Fruit fly (Drosophila melanogaster) whole organism, embryonic: ENCODE data around the gene Mdh2.

Experiments
- Aef1 ChIP-seq: fragments of 200-800 bp; sonication (Bioruptor generic); IDR thresholded peaks from 3 replicates; pipeline ENCODE4 v1.3.6; 2022; ENCODE audit warnings: missing biosample characterization, missing genetic modification characterization
- Antp ChIP-seq: fragments of 200-800 bp; sonication (Bioruptor generic); optimal IDR thresholded peaks from 3 replicates; lab custom pipeline; 2016; ENCODE audit warnings: missing biosample characterization, missing genetic modification characterization
- Atf3 ChIP-seq: fragments of 200-800 bp; sonication (Bioruptor generic); optimal IDR thresholded peaks from 3 replicates; lab custom pipeline; 2016; ENCODE audit warnings: missing biosample characterization, missing genetic modification characterization
- BEAF-32 ChIP-seq: fragments of 200-800 bp; sonication (Bioruptor generic); optimal IDR thresholded peaks from 3 replicates; lab custom pipeline; 2017; ENCODE audit warnings: missing biosample characterization, missing genetic modification characterization, mild to moderate bottlenecking, moderate library complexity, missing genetic modification reagents
- CG10274 ChIP-seq: fragments of 200-800 bp; sonication (Bioruptor generic); optimal IDR thresholded peaks from 3 replicates; lab custom pipeline; 2017; ENCODE audit warnings: missing biosample characterization, mild to moderate bottlenecking, missing genetic modification characterization
- CG11456 ChIP-seq: fragments of 200-800 bp; sonication (Bioruptor generic); IDR thresholded peaks from 3 replicates; pipeline ENCODE4 v1.3.6; 2022; ENCODE audit warnings: missing biosample characterization, missing genetic modification characterization
- CG13123 ChIP-seq: fragments of 200-800 bp; sonication (Bioruptor generic); optimal IDR thresholded peaks from 2 replicates; lab custom pipeline; 2016; ENCODE audit warnings: missing biosample characterization, missing genetic modification characterization
- CG13424 ChIP-seq: fragments of 200-800 bp; sonication (Bioruptor generic); optimal IDR thresholded peaks from 2 replicates; lab custom pipeline; 2019; ENCODE audit warnings: missing biosample characterization, mild to moderate bottlenecking, missing genetic modification characterization, moderate library complexity
- CG13775 ChIP-seq: fragments of 200-800 bp; sonication (Bioruptor generic); optimal IDR thresholded peaks from 3 replicates; lab custom pipeline; 2017; ENCODE audit warnings: missing biosample characterization, mild to moderate bottlenecking, missing genetic modification characterization
- CG15269 ChIP-seq: fragments of 200-800 bp; sonication (Bioruptor generic); optimal IDR thresholded peaks from 2 replicates; lab custom pipeline; 2018; ENCODE audit warnings: missing biosample characterization, mild to moderate bottlenecking, missing genetic modification characterization, moderate library complexity
- CG1529 ChIP-seq: fragments of 200-800 bp; sonication (Bioruptor generic); optimal IDR thresholded peaks from 3 replicates; lab custom pipeline; 2018; ENCODE audit warnings: missing biosample characterization, missing genetic modification characterization
- CG15514 ChIP-seq: fragments of 200-800 bp; sonication (Bioruptor generic); optimal IDR thresholded peaks from 3 replicates; lab custom pipeline; 2017; ENCODE audit warnings: missing biosample characterization, missing genetic modification characterization, mild to moderate bottlenecking, moderate library complexity, missing genetic modification reagents
- CG17186 ChIP-seq: fragments of 200-800 bp; sonication (Bioruptor generic); optimal IDR thresholded peaks from 3 replicates; lab custom pipeline; 2017; ENCODE audit warnings: missing biosample characterization, missing genetic modification reagents, missing genetic modification characterization
- CG30020 ChIP-seq: fragments of 200-800 bp; optimal IDR thresholded peaks from 2 replicates; lab custom pipeline; 2019; ENCODE audit warnings: missing biosample characterization, mild to moderate bottlenecking, missing genetic modification characterization, moderate library complexity
- CG5180 ChIP-seq: fragments of 200-800 bp; sonication (Bioruptor generic); optimal IDR thresholded peaks from 3 replicates; lab custom pipeline; 2017; ENCODE audit warnings: missing biosample characterization, missing genetic modification characterization, mild to moderate bottlenecking, moderate library complexity, missing genetic modification reagents
- CG5953 ChIP-seq: fragments of 200-800 bp; sonication (Bioruptor generic); IDR thresholded peaks from 2 replicates; pipeline ENCODE4 v1.3.6; 2022; ENCODE audit warnings: missing biosample characterization, missing genetic modification characterization
- CG8359 ChIP-seq: fragments of 200-800 bp; sonication (Bioruptor generic); optimal IDR thresholded peaks from 2 replicates; lab custom pipeline; 2017; ENCODE audit warnings: missing biosample characterization, mild to moderate bottlenecking, missing genetic modification characterization, borderline replicate concordance
- Camta ChIP-seq: fragments of 200-800 bp; sonication (Bioruptor generic); optimal IDR thresholded peaks from 2 replicates; lab custom pipeline; 2016; ENCODE audit warnings: missing biosample characterization, missing genetic modification characterization
- Dip3 ChIP-seq: fragments of 200-800 bp; sonication (Bioruptor generic); optimal IDR thresholded peaks from 3 replicates; lab custom pipeline; 2016; ENCODE audit warnings: missing biosample characterization, missing genetic modification characterization
- Dp ChIP-seq: fragments of 200-800 bp; sonication (Bioruptor generic); optimal IDR thresholded peaks from 2 replicates; lab custom pipeline; 2018; ENCODE audit warnings: missing biosample characterization, mild to moderate bottlenecking, missing genetic modification characterization, moderate library complexity
- Dref ChIP-seq: fragments of 200-800 bp; sonication (Bioruptor generic); IDR thresholded peaks from 2 replicates; pipeline ENCODE4 v1.3.6; 2022; ENCODE audit warnings: missing biosample characterization, missing genetic modification characterization
- Eip74EF ChIP-seq, 2 experiments: fragments of 200-800 bp in 1 of 2; fragments of >200 bp in 1 of 2; sonication (Bioruptor generic) in 1 of 2; optimal IDR thresholded peaks; 2 replicates each; lab custom pipeline; 2017 to 2019; ENCODE audit warnings: missing biosample characterization in 2 of 2, missing genetic modification characterization in 2 of 2, mild to moderate bottlenecking in 1 of 2, moderate library complexity in 1 of 2
- GATAe ChIP-seq: fragments of 200-800 bp; sonication (Bioruptor generic); conservative IDR thresholded peaks from 2 replicates; pipeline ENCODE4 v1.3.6; 2022; ENCODE audit warnings: missing biosample characterization, missing genetic modification characterization
- H2.0 ChIP-seq: fragments of 200-800 bp; sonication (Bioruptor generic); IDR thresholded peaks from 2 replicates; pipeline ENCODE4 v1.3.6; 2022; ENCODE audit warnings: missing biosample characterization, missing genetic modification characterization
- HmgD ChIP-seq: fragments of 200-800 bp; sonication (Bioruptor generic); optimal IDR thresholded peaks from 3 replicates; lab custom pipeline; 2016; ENCODE audit warnings: missing biosample characterization, missing genetic modification characterization
- Lim3 ChIP-seq: fragments of 200-800 bp; sonication (Bioruptor generic); IDR thresholded peaks from 2 replicates; pipeline ENCODE4 v1.3.6; 2022; ENCODE audit warnings: missing biosample characterization, missing genetic modification characterization
- Myb ChIP-seq: fragments of 200-800 bp; sonication (Bioruptor generic); optimal IDR thresholded peaks from 2 replicates; lab custom pipeline; 2016; ENCODE audit warnings: missing biosample characterization, missing genetic modification characterization
- NK7.1 ChIP-seq: fragments of 200-800 bp; sonication (Bioruptor generic); optimal IDR thresholded peaks from 3 replicates; lab custom pipeline; 2016; ENCODE audit warnings: missing biosample characterization, missing genetic modification characterization
- Pdp1 ChIP-seq, 2 experiments: fragments of 200-800 bp; sonication (Bioruptor generic); optimal IDR thresholded peaks; 3 replicates each; lab custom pipeline; 2016; ENCODE audit warnings: missing biosample characterization in 2 of 2, missing genetic modification characterization in 2 of 2, mild to moderate bottlenecking in 1 of 2, moderate library complexity in 1 of 2
- Scr ChIP-seq: fragments of 200-800 bp; sonication (Bioruptor generic); IDR thresholded peaks from 2 replicates; pipeline ENCODE4 v1.3.6; 2022; ENCODE audit warnings: missing biosample characterization, missing genetic modification characterization; ENCODE audit not compliant: partially characterized antibody
- Spps ChIP-seq: fragments of 200-800 bp; sonication (Bioruptor generic); optimal IDR thresholded peaks from 2 replicates; lab custom pipeline; 2018; ENCODE audit warnings: missing biosample characterization, mild to moderate bottlenecking, missing genetic modification characterization
- Sry-δ ChIP-seq: fragments of 200-800 bp; sonication (Bioruptor generic); optimal IDR thresholded peaks from 2 replicates; lab custom pipeline; 2016; ENCODE audit warnings: missing biosample characterization, missing genetic modification characterization
- ase ChIP-seq: fragments of 200-800 bp; sonication (Bioruptor generic); IDR thresholded peaks from 3 replicates; pipeline ENCODE4 v1.3.6; 2022; ENCODE audit warnings: missing biosample characterization, missing genetic modification characterization
- fru ChIP-seq: fragments of >200 bp; optimal IDR thresholded peaks from 2 replicates; lab custom pipeline; 2017
- fu2 ChIP-seq: fragments of 200-800 bp; sonication (Bioruptor generic); optimal IDR thresholded peaks from 2 replicates; lab custom pipeline; 2016; ENCODE audit warnings: missing biosample characterization, missing genetic modification characterization
- hbn ChIP-seq: fragments of 200-800 bp; sonication (Bioruptor generic); IDR thresholded peaks from 2 replicates; pipeline ENCODE4 v1.3.6; 2022; ENCODE audit warnings: missing biosample characterization, missing genetic modification characterization; ENCODE audit not compliant: partially characterized antibody
- insv ChIP-seq, 2 experiments: fragments of 200-800 bp; sonication (Bioruptor generic); optimal IDR thresholded peaks; 3 replicates each; lab custom pipeline; 2016 to 2018; ENCODE audit warnings: missing biosample characterization in 2 of 2, missing genetic modification characterization in 2 of 2
- jigr1 ChIP-seq: fragments of 200-800 bp; sonication (Bioruptor generic); IDR thresholded peaks from 3 replicates; pipeline ENCODE4 v1.3.6; 2022; ENCODE audit warnings: missing biosample characterization, missing genetic modification characterization
- lbe ChIP-seq: fragments of 200-800 bp; sonication (Bioruptor generic); optimal IDR thresholded peaks from 2 replicates; lab custom pipeline; 2016; ENCODE audit warnings: missing biosample characterization, mild to moderate bottlenecking, missing genetic modification characterization
- mam ChIP-seq: fragments of 200-800 bp; sonication (Bioruptor generic); optimal IDR thresholded peaks from 3 replicates; lab custom pipeline; 2016; ENCODE audit warnings: missing biosample characterization, missing genetic modification characterization
- mld ChIP-seq: fragments of 200-800 bp; sonication (Bioruptor generic); IDR thresholded peaks from 3 replicates; pipeline ENCODE4 v1.3.6; 2022; ENCODE audit warnings: missing biosample characterization, missing genetic modification characterization; ENCODE audit not compliant: partially characterized antibody
- odd ChIP-seq: fragments of 200-800 bp; sonication (Bioruptor generic); optimal IDR thresholded peaks from 2 replicates; lab custom pipeline; 2017; ENCODE audit warnings: missing biosample characterization, mild to moderate bottlenecking, missing genetic modification characterization
- pnt ChIP-seq: fragments of 200-800 bp; sonication (Bioruptor generic); optimal IDR thresholded peaks from 3 replicates; lab custom pipeline; 2016; ENCODE audit warnings: missing biosample characterization, missing genetic modification characterization
- prd ChIP-seq, 3 experiments: fragments of >200 bp in 2 of 3; fragments of 200-800 bp in 1 of 3; sonication (Bioruptor generic) in 1 of 3; optimal IDR thresholded peaks in 2 of 3; IDR thresholded peaks in 1 of 3; 2 replicates in 2 of 3; 3 replicates in 1 of 3; pipeline versions ENCODE4 v1.3.6 to Lab custom; 2017 to 2022; ENCODE audit warnings: missing biosample characterization in 1 of 3, missing genetic modification characterization in 1 of 3
- pzg ChIP-seq: fragments of 200-800 bp; sonication (Bioruptor generic); optimal IDR thresholded peaks from 3 replicates; lab custom pipeline; 2018; ENCODE audit warnings: missing biosample characterization, mild to moderate bottlenecking, missing genetic modification characterization, moderate library complexity
- ranshi ChIP-seq: fragments of 200-800 bp; sonication (Bioruptor generic); IDR thresholded peaks from 2 replicates; pipeline ENCODE4 v1.3.6; 2022; ENCODE audit warnings: missing biosample characterization, missing genetic modification characterization
- rib ChIP-seq: fragments of 200-800 bp; sonication (Bioruptor generic); IDR thresholded peaks from 2 replicates; pipeline ENCODE4 v1.3.6; 2022; ENCODE audit warnings: missing biosample characterization, missing genetic modification characterization
- salm ChIP-seq: fragments of 200-800 bp; sonication (Bioruptor generic); optimal IDR thresholded peaks from 2 replicates; lab custom pipeline; 2018; ENCODE audit warnings: missing biosample characterization, mild to moderate bottlenecking, missing genetic modification characterization
- sd ChIP-seq: fragments of 200-800 bp; sonication (Bioruptor generic); optimal IDR thresholded peaks from 3 replicates; lab custom pipeline; 2018; ENCODE audit warnings: missing biosample characterization, mild to moderate bottlenecking, missing genetic modification characterization, moderate library complexity
- sens-2 ChIP-seq: fragments of 200-800 bp; sonication (Bioruptor generic); IDR thresholded peaks from 2 replicates; pipeline ENCODE4 v1.3.6; 2022; ENCODE audit warnings: missing biosample characterization, missing genetic modification characterization
- usp ChIP-seq: fragments of >200 bp; optimal IDR thresholded peaks from 2 replicates; lab custom pipeline; 2017; ENCODE audit warnings: missing biosample characterization, missing genetic modification characterization
- yki ChIP-seq: fragments of >200 bp; optimal IDR thresholded peaks from 3 replicates; lab custom pipeline; 2018

Gene Mdh2

DNA sequence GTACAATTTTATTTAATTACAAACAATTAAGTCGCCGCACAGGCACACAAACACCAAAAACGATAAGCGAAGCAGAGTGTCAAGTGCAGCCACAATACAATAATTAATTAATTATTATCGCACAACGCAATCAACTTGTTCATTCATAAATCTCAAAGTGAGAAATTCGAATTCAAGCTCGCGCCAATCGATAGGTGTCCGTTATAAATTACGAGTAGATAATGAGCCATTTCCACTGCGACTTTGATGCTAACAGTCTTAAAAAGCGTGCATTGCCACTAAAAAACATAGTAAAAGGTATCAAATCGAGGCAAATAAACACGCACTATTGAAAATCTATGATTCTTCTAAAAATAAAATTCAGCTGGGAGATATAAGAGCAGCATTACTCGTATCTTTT, 4.0 kb downstream of the Mdh2 start (continued):
- TF ChIP-seq HmgD = no peak
- TF ChIP-seq salm (tag; lab: Kevin White, UChicago) = no peak
- TF ChIP-seq Atf3 (GFP tag; lab: Kevin White, UChicago) = no peak
- TF ChIP-seq Dp (GFP tag; lab: Kevin White, UChicago) = peak; percentile 60
- no peak for TF ChIP-seq CG13123 (GFP tag; lab: Kevin White, UChicago)
- TF ChIP-seq BEAF-32 (GFP tag; lab: Kevin White, UChicago) = peak; percentile 41
- no peak for TF ChIP-seq usp (GFP tag; lab: Kevin White, UChicago)
- peak; percentile 37 for TF ChIP-seq pzg (GFP tag; lab: Kevin White, UChicago)
- no peak for TF ChIP-seq sens-2 (GFP tag; lab: Robert Waterston, UW)
- TF ChIP-seq mld (GFP tag; lab: Robert Waterston, UW) = no peak
- no peak for TF ChIP-seq CG15269 (tag; lab: Kevin White, UChicago)
- no peak for TF ChIP-seq CG5180 (GFP tag; lab: Kevin White, UChicago)
- no peak for TF ChIP-seq Aef1 (GFP tag; lab: Robert Waterston, UW)
- no peak for TF ChIP-seq CG8359
- TF ChIP-seq pnt = no peak
- no peak for TF ChIP-seq insv (GFP tag; optimal IDR thresholded peaks at IDR 0.05; lab: Kevin White, UChicago)
- no peak for TF ChIP-seq Spps (tag; lab: Kevin White, UChicago)
- no peak for TF ChIP-seq Scr
- TF ChIP-seq ase (GFP tag; lab: Robert Waterston, UW) = no peak
- TF ChIP-seq CG5953 (GFP tag; lab: Robert Waterston, UW) = no peak
- no peak for TF ChIP-seq CG17186
- no peak for TF ChIP-seq prd (optimal IDR thresholded peaks at IDR 0.05; lab: Kevin White, UChicago)
- no peak for TF ChIP-seq prd (GFP tag; IDR thresholded peaks at IDR 0.05; lab: Robert Waterston, UW)
- TF ChIP-seq Eip74EF (GFP tag; optimal IDR thresholded peaks at IDR 0.05; lab: Kevin White, UChicago) = no peak
- no peak for TF ChIP-seq GATAe
- peak; percentile 46; the same call in 1 of the 2 replicates for TF ChIP-seq Dref (GFP tag; lab: Robert Waterston, UW)
- TF ChIP-seq fru = no peak
- no peak for TF ChIP-seq odd (GFP tag; lab: Kevin White, UChicago)
- no peak for TF ChIP-seq Pdp1 (GFP tag; optimal IDR thresholded peaks at IDR 0.05; lab: Kevin White, UChicago)
- TF ChIP-seq CG13775 (GFP tag; lab: Kevin White, UChicago) = no peak
- no peak for TF ChIP-seq rib (GFP tag; lab: Robert Waterston, UW)
- TF ChIP-seq jigr1 (GFP tag; lab: Robert Waterston, UW) = no peak
- TF ChIP-seq lbe (GFP tag; lab: Kevin White, UChicago) = no peak
- TF ChIP-seq hbn = no peak
- peak; percentile 47 for TF ChIP-seq CG15514 (GFP tag; lab: Kevin White, UChicago)
- no peak for TF ChIP-seq CG13424
- no peak for TF ChIP-seq Dip3 (GFP tag; lab: Kevin White, UChicago)
- no peak for TF ChIP-seq sd (tag; lab: Kevin White, UChicago)
- no peak for TF ChIP-seq CG10274
- TF ChIP-seq Camta (GFP tag; lab: Kevin White, UChicago) = no peak
- peak; percentile 80 for TF ChIP-seq Myb (GFP tag; lab: Kevin White, UChicago)
- TF ChIP-seq NK7.1 (GFP tag; lab: Kevin White, UChicago) = no peak
- no peak for TF ChIP-seq mam
- no peak for TF ChIP-seq CG1529 (GFP tag; lab: Kevin White, UChicago)
- no peak for TF ChIP-seq H2.0 (GFP tag; lab: Robert Waterston, UW)
- TF ChIP-seq Lim3 = no peak
- TF ChIP-seq CG30020 (tag; lab: Kevin White, UChicago) = peak; percentile 21
- no peak for TF ChIP-seq CG11456 (GFP tag; lab: Robert Waterston, UW)
- no peak for TF ChIP-seq yki (lab: Kevin White, UChicago)
- no peak for TF ChIP-seq Antp (GFP tag; lab: Kevin White, UChicago)
- TF ChIP-seq ranshi (GFP tag; lab: Robert Waterston, UW) = no peak
- TF ChIP-seq fu2 (GFP tag; lab: Kevin White, UChicago) = no peak
- TF ChIP-seq Sry-δ (GFP tag; lab: Kevin White, UChicago) = peak; percentile 32
